Worm (Caenorhabditis elegans) whole organism, L3 larva: ENCODE data around the gene set-15.

Experiments used
- R02D3.7 ChIP-seq: fragments of 150-350 bp; optimal IDR thresholded peaks from 2 replicates; lab custom pipeline; 2014; ENCODE audit warnings: missing biosample characterization, missing genetic modification characterization
- ZK546.5 ChIP-seq: sonication (generic microtip); optimal IDR thresholded peaks from 2 replicates; lab custom pipeline; 2017; ENCODE audit warnings: missing biosample characterization, missing genetic modification characterization
- aly-2 ChIP-seq: fragments of 150-350 bp; optimal IDR thresholded peaks from 2 replicates; lab custom pipeline; 2014; ENCODE audit warnings: missing biosample characterization, missing genetic modification characterization
- ceh-16 ChIP-seq: sonication (generic microtip); optimal IDR thresholded peaks from 2 replicates; lab custom pipeline; 2017; ENCODE audit warnings: missing biosample characterization, missing genetic modification characterization
- ceh-28 ChIP-seq: fragments of 150-350 bp; optimal IDR thresholded peaks from 2 replicates; lab custom pipeline; 2014; ENCODE audit warnings: missing biosample characterization, missing genetic modification reagents, missing genetic modification characterization
- daf-12 ChIP-seq: fragments of 150-350 bp; optimal IDR thresholded peaks from 2 replicates; lab custom pipeline; 2014; ENCODE audit warnings: missing biosample characterization, missing genetic modification reagents, missing genetic modification characterization
- egl-27 ChIP-seq: sonication (generic microtip); optimal IDR thresholded peaks from 4 replicates; lab custom pipeline; 2017; ENCODE audit warnings: missing biosample characterization, missing genetic modification reagents, missing genetic modification characterization
- elt-2 ChIP-seq: sonication (generic microtip); optimal IDR thresholded peaks from 2 replicates; lab custom pipeline; 2016; ENCODE audit warnings: missing genetic modification reagents, mild to moderate bottlenecking, missing genetic modification characterization, missing compliant biosample characterization
- eor-1 ChIP-seq, 2 experiments: fragments of 150-350 bp; optimal IDR thresholded peaks; 2 replicates each; lab custom pipeline; 2014 to 2018; ENCODE audit warnings: missing biosample characterization in 2 of 2, missing genetic modification characterization in 2 of 2
- fkh-10 ChIP-seq: sonication (generic microtip); optimal IDR thresholded peaks from 2 replicates; lab custom pipeline; 2017; ENCODE audit warnings: missing biosample characterization, missing genetic modification reagents, missing genetic modification characterization
- fkh-2 ChIP-seq: fragments of 150-350 bp; optimal IDR thresholded peaks from 2 replicates; lab custom pipeline; 2014; ENCODE audit warnings: missing biosample characterization, missing genetic modification reagents, missing genetic modification characterization
- fos-1 ChIP-seq: fragments of 150-350 bp; optimal IDR thresholded peaks from 2 replicates; lab custom pipeline; 2014; ENCODE audit warnings: missing biosample characterization, missing genetic modification characterization
- hmg-11 ChIP-seq: sonication (generic microtip); optimal IDR thresholded peaks from 2 replicates; lab custom pipeline; 2016; ENCODE audit warnings: missing genetic modification characterization, missing compliant biosample characterization
- jun-1 ChIP-seq: fragments of 150-350 bp; optimal IDR thresholded peaks from 2 replicates; lab custom pipeline; 2014; ENCODE audit warnings: missing biosample characterization, missing genetic modification reagents, missing genetic modification characterization
- lin-15B ChIP-seq: fragments of 150-350 bp; optimal IDR thresholded peaks from 2 replicates; lab custom pipeline; 2014; ENCODE audit warnings: missing biosample characterization, missing genetic modification characterization
- lin-39 ChIP-seq: fragments of 150-350 bp; optimal IDR thresholded peaks from 2 replicates; lab custom pipeline; 2018; ENCODE audit warnings: missing biosample characterization, missing genetic modification reagents, missing genetic modification characterization
- mdl-1 ChIP-seq: fragments of 150-350 bp; optimal IDR thresholded peaks from 2 replicates; lab custom pipeline; 2014; ENCODE audit warnings: missing biosample characterization, missing genetic modification characterization
- nfya-1 ChIP-seq: sonication (generic microtip); optimal IDR thresholded peaks from 2 replicates; lab custom pipeline; 2017; ENCODE audit warnings: missing genetic modification characterization, mild to moderate bottlenecking, missing compliant biosample characterization, antibody characterized with exemption, moderate library complexity; ENCODE audit not compliant: insufficient read depth
- nhr-11 ChIP-seq: fragments of 150-350 bp; optimal IDR thresholded peaks from 2 replicates; lab custom pipeline; 2014; ENCODE audit warnings: missing biosample characterization, missing genetic modification characterization
- nhr-12 ChIP-seq: fragments of 150-350 bp; optimal IDR thresholded peaks from 2 replicates; lab custom pipeline; 2014; ENCODE audit warnings: missing biosample characterization, missing genetic modification characterization
- nhr-23 ChIP-seq: fragments of 150-350 bp; optimal IDR thresholded peaks from 2 replicates; lab custom pipeline; 2014; ENCODE audit warnings: missing biosample characterization, missing genetic modification reagents, missing genetic modification characterization
- nhr-237 ChIP-seq: fragments of 150-350 bp; optimal IDR thresholded peaks from 2 replicates; lab custom pipeline; 2014; ENCODE audit warnings: missing biosample characterization, missing genetic modification characterization
- nhr-25 ChIP-seq: sonication (generic microtip); optimal IDR thresholded peaks from 2 replicates; lab custom pipeline; 2017; ENCODE audit warnings: missing biosample characterization, missing genetic modification characterization
- nhr-28 ChIP-seq: fragments of 150-350 bp; optimal IDR thresholded peaks from 2 replicates; lab custom pipeline; 2014; ENCODE audit warnings: missing biosample characterization, missing genetic modification characterization
- nhr-43 ChIP-seq: sonication (generic microtip); optimal IDR thresholded peaks from 2 replicates; lab custom pipeline; 2016; ENCODE audit warnings: mild to moderate bottlenecking, missing genetic modification characterization, missing compliant biosample characterization; ENCODE audit not compliant: poor library complexity, severe bottlenecking
- nhr-76 ChIP-seq: fragments of 150-350 bp; sonication (generic microtip); optimal IDR thresholded peaks from 5 replicates; lab custom pipeline; 2014; ENCODE audit warnings: missing biosample characterization, missing genetic modification characterization
- nhr-77 ChIP-seq: fragments of 150-350 bp; optimal IDR thresholded peaks from 2 replicates; lab custom pipeline; 2014; ENCODE audit warnings: missing biosample characterization, missing genetic modification characterization
- pqm-1 ChIP-seq: fragments of 150-350 bp; optimal IDR thresholded peaks from 2 replicates; lab custom pipeline; 2017; ENCODE audit warnings: missing biosample characterization, missing genetic modification characterization, inconsistent platforms
- skn-1 ChIP-seq: fragments of 150-350 bp; optimal IDR thresholded peaks from 2 replicates; lab custom pipeline; 2014; ENCODE audit warnings: missing biosample characterization, missing genetic modification characterization
- snpc-4 ChIP-seq: fragments of 150-350 bp; optimal IDR thresholded peaks from 2 replicates; lab custom pipeline; 2014; ENCODE audit warnings: missing biosample characterization, missing genetic modification characterization
- zag-1 ChIP-seq: fragments of 150-350 bp; optimal IDR thresholded peaks from 2 replicates; lab custom pipeline; 2014; ENCODE audit warnings: missing biosample characterization, missing genetic modification characterization
- ztf-11 ChIP-seq: fragments of 150-350 bp; optimal IDR thresholded peaks from 2 replicates; lab custom pipeline; 2014; ENCODE audit warnings: missing biosample characterization, missing genetic modification characterization
- ztf-4 ChIP-seq: fragments of 150-350 bp; optimal IDR thresholded peaks from 2 replicates; lab custom pipeline; 2014; ENCODE audit warnings: missing biosample characterization, missing genetic modification characterization

The set-15 gene

DNA sequence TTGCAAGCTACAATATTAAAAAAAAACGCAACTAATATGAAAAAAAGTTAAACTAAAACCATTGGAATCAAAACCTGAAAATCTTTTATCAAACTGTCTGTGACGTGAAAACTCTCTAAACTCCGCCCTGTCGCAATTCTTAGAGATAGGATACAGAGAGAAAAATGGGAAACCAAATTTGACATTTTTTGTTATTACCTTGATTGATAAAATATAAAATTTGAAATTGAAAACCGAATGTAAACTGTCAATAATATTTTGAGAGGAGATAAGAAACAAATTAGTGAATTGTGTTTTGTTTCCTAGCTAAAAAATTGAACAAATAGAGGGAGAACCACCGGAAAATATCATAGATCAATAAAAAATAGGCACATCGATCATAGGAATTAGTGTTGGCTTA is 41.8 kb upstream of the set-15 start:
- TF ChIP-seq elt-2 (tag; lab: Kevin White, UChicago) (peak; percentile 69), hmg-11 (tag; lab: Kevin White, UChicago) (no peak), pqm-1 (tag; lab: Kevin White, UChicago) (peak; percentile 37)

DNA sequence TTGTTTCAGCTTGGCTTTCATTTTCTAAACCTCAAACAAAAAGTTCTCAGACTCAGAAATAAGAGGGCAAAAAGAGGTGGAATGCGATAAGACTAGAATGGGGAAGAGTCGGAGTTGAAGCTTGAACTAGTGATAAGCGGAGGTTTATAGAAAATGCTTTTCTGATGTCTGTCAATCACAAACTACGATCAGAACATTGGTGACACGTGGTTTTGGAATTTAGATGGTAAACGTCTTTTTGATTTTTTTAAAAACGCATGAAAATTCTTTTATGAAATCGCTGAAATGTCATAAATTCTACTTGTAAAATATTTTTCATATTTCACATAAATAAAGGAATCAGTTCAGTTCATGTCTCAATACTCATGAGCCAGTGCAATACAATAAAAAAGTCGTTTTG is 41.0 kb upstream of the set-15 start, which contains the start of gene H06H21.8:
Gene H06H21.8 (minus strand): TSS at position 78 of the 400 bp plus-strand sequence.
- TF ChIP-seq elt-2 (tag; lab: Kevin White, UChicago): peak; percentile 80
- TF ChIP-seq fkh-2: no peak
- peak; percentile 69 for TF ChIP-seq pqm-1 (tag; lab: Kevin White, UChicago)

DNA sequence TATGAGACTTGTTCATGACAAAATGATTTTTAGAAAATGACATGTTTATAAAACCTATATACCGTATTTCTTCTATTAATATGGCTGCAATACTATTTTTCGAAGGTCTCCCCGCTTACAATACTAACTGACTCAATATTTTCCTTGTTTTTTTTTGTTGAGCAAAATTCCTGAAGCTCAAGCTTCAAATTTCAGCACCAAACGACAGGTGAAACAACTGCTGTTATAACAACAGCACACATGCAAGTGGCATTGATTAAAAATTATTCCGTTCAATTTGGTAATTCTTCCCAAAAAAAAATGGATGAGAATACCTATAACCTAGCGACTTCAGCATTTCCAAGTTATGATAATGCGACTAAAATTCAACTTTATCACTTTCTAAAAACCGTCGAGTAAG is 34.2 kb upstream of the set-15 start, which contains the start of gene srw-94:
Gene srw-94 (plus strand): TSS at position 301 of the 400 bp plus-strand sequence.
- no peak for TF ChIP-seq nhr-23 (tag; lab: Kevin White, UChicago)
- TF ChIP-seq nhr-12 (tag; lab: Kevin White, UChicago): no peak
- TF ChIP-seq zag-1 (tag; lab: Kevin White, UChicago): no peak
- no peak for TF ChIP-seq ceh-28
- no peak for TF ChIP-seq fkh-10
- TF ChIP-seq ZK546.5 (tag; lab: Kevin White, UChicago): no peak
- TF ChIP-seq nhr-43 (tag; lab: Kevin White, UChicago): no peak
- no peak for TF ChIP-seq ceh-16 (tag; lab: Kevin White, UChicago)
- TF ChIP-seq ztf-4 (tag; lab: Kevin White, UChicago): no peak
- TF ChIP-seq aly-2 (tag; lab: Kevin White, UChicago): no peak
- TF ChIP-seq jun-1 (tag; lab: Kevin White, UChicago): no peak
- TF ChIP-seq skn-1 (tag; lab: Kevin White, UChicago): no peak
- TF ChIP-seq R02D3.7: no peak
- TF ChIP-seq nhr-76 (tag; lab: Kevin White, UChicago): no peak
- TF ChIP-seq egl-27: no peak

DNA sequence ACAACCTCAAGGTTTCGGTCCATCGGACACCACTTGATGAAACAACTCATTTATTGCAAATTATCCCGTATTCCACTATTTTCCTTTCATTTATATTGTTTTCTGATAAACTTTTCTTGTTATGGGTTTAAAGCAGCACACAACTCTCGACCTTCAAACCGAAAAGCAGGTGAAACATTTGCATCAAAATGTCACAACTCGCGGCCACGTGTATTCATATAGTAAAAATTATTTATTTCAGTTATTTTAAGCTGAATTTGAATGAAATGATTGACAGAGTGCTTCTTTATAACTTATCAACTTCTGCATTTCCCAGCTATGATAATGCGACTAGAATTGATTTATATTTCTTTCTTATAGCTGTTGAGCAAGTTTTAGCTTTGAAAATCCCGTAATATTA is 31.8 kb upstream of the set-15 start, which contains the start of gene srw-95:
Gene srw-95 (plus strand): TSS at position 213 of the 400 bp plus-strand sequence.
- TF ChIP-seq nfya-1 (no peak), lin-39 (no peak), elt-2 (tag; lab: Kevin White, UChicago) (no peak), eor-1 (tag; optimal IDR thresholded peaks at IDR 0.05; lab: Kevin White, UChicago) (no peak), nhr-25 (tag; lab: Kevin White, UChicago) (no peak), nhr-237 (tag; lab: Kevin White, UChicago) (no peak)

ce11 chrIV:4810377-4810984 is 30.5 kb upstream of the set-15 start, which contains the start of gene eif-1.A:
eif-1.A (plus strand) TSS chrIV:4810934.
- TF ChIP-seq fos-1 (tag; lab: Kevin White, UChicago) (no peak), nhr-23 (tag; lab: Kevin White, UChicago) (peak; percentile 63), lin-15B (tag; lab: Kevin White, UChicago) (peak; percentile 74), lin-39 (peak; percentile 72), hmg-11 (tag; lab: Kevin White, UChicago) (peak; percentile 77), snpc-4 (tag; lab: Kevin White, UChicago) (peak; percentile 79), nhr-43 (tag; lab: Kevin White, UChicago) (peak; percentile 27), nfya-1 (peak; percentile 77), ztf-4 (tag; lab: Kevin White, UChicago) (no peak), fkh-2 (no peak), elt-2 (tag; lab: Kevin White, UChicago) (peak; percentile 11), R02D3.7 (peak; percentile 39), daf-12 (tag; lab: Kevin White, UChicago) (no peak), pqm-1 (tag; lab: Kevin White, UChicago) (peak; percentile 8)

ce11 chrIV:4809813-4810212 is 29.8 kb upstream of the set-15 start, which contains the start of gene H06H21.37:
H06H21.37 (minus strand) TSS chrIV:4809974.
- TF ChIP-seq lin-15B (tag; lab: Kevin White, UChicago) (no peak), daf-12 (tag; lab: Kevin White, UChicago) (no peak), mdl-1 (no peak), ztf-4 (tag; lab: Kevin White, UChicago) (no peak), nhr-11 (no peak), ztf-11 (no peak), lin-39 (no peak), nhr-77 (tag; lab: Kevin White, UChicago) (no peak), nhr-28 (tag; lab: Kevin White, UChicago) (no peak), fkh-2 (no peak), nhr-12 (tag; lab: Kevin White, UChicago) (no peak)
